Fruit fly (Drosophila melanogaster) Kc167 (cell line): Measurements from ENCODE around the gene CG31948.

Source experiments
- Myc ChIP-seq: fragments of >200 bp; optimal IDR thresholded peaks from 2 replicates; lab custom pipeline; 2017; ENCODE audit warnings: missing external identifiers
- Sin3A ChIP-seq: fragments of >200 bp; optimal IDR thresholded peaks from 2 replicates; lab custom pipeline; 2018; ENCODE audit warnings: missing external identifiers
- h ChIP-seq: fragments of >200 bp; optimal IDR thresholded peaks from 3 replicates; lab custom pipeline; 2018; ENCODE audit warnings: missing external identifiers
- insv ChIP-seq: fragments of >200 bp; optimal IDR thresholded peaks from 3 replicates; lab custom pipeline; 2018; ENCODE audit warnings: missing external identifiers
- psq ChIP-seq: fragments of >200 bp; optimal IDR thresholded peaks from 2 replicates; lab custom pipeline; 2017; ENCODE audit warnings: missing external identifiers
- ttk ChIP-seq: sonication (Bioruptor generic); optimal IDR thresholded peaks from 2 replicates; lab custom pipeline; 2017; ENCODE audit warnings: missing external identifiers

The CG31948 gene

DNA sequence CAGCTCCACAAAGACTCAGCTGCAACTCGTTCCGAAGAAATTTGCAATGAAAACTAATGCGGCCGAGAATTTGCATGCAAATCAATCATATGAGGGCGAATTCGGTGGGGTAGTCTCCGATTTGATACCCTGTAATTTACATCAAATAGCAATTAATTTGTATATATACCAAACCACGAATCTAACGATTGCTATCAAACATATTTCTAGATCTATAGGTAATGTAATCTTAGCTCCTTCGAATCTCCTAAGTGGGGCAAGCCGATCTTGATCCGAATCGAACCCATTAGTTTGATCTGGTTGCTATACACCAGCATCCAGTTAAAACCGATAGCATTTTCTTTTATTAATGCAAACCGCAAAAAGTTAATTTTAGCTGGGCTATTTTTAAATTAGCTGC, 17.7 kb upstream of the CG31948 start:
- TF ChIP-seq insv (lab: Kevin White, UChicago) (no peak), Myc (no peak), Sin3A (lab: Kevin White, UChicago) (no peak), psq (lab: Kevin White, UChicago) (no peak), ttk (no peak), h (no peak)

DNA sequence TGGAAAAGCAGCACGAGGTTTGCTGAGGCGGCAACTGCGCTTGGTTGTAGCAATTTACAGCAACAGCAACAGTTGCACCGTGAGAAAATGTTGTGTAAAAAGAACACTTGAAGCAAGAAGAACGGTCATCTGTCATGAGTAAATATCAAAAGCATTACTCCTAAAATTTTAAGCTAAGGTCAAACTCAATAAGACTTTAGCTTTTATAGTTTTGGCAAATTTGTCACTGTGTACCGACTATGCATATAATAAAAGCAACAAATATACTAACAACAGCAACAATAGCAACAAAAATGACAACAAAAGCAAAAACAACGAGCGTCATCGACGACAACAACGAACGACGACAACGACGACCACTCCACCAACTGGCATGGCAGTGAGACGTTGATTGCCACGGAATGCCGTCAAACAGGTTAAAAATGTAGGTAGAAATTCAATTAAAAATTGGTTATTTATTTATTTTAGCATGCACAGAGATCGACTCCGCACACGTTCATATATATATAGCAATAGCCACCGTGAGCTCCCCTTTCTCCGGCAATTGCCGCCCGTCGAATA, 17.1 kb upstream of the CG31948 start:
- TF ChIP-seq ttk (no peak), Sin3A (lab: Kevin White, UChicago) (no peak), psq (lab: Kevin White, UChicago) (no peak), h (no peak), insv (lab: Kevin White, UChicago) (no peak), Myc (no peak)

DNA sequence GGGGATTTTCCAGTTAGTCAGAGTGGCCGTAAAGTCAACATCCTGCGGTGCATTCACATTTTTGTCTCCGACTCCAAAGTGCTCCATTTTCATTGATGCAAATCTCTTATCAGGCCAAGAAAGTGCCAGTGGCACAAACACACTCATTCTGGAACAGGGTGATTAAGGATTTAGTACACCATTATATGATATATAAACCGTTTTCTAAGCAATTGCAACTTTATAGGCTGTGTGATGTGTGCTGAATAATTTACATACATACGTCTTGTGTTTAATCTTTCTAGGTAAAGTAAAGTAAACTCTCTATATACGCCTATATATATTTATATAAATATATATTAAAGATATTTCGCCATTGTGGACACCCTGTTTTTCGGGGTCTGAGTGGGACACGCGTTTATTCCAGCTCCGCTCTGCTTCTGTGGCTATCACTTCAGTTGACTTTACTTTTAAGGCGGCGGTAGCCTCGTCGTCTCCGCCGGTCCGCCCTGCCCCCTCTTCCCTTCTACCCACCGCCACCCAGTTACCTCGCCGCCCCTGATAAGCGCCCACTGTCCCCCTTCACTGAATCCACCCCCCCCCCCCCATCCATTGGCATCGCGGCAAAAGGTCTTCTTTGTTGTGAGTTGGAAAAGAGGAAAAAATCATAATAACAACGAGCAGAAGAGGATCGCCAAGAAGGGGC, 16.4 kb upstream of the CG31948 start:
- no peak for TF ChIP-seq psq (lab: Kevin White, UChicago)

DNA sequence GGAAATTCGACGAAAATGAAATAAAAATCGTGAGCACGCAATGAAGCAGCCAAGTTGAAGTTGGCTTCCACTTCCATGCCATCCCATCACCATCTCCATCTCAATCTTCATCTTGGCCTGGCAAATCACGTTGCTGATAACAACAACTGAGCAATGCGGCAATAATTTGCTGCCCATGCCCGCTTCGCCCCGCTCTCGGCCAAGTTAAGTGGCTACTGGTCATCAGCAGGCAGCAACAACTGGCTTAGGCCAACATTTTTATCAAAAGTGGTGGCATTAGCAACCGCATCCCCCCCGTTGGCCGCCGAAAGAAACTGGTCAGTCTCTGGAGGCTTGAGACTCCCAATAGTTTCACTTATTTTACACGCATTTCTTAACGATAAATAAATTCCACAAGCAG, 13.7 kb upstream of the CG31948 start:
- no peak for TF ChIP-seq h

DNA sequence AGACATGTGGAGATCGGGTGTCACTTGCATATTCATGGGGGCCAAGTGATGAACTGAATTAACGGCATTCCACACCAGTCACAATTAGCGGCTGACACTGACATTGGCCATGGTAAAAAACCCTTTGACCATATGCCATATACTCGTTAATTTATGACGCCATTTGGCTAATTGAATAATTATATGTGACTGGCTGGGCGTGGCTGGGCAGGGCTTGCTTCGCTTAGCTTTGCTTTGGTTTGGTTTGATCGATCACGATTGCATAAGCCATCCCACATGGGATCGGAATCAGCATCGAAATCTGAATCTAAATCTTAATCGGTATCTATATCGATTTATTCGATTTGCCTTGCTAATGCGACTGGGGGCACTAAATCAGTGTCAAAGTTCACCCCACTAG, 13.1 kb upstream of the CG31948 start:
- TF ChIP-seq ttk (no peak), Sin3A (lab: Kevin White, UChicago) (no peak)

DNA sequence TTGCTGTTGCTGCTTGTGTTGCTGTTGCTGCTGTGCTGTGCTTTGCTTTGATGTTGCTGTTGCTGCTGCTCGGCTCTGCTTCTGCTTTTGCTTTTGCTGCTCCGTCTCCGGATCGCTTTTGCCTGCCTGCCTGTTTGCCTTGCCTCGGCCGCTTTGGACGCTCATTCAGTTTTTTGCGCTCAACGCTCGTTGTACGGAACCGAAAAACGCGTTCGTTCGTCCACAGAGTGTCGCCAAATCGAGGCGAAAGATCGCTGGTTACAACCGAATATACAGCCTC, 11.6 kb upstream of the CG31948 start, which contains the start of gene dpp:
Gene dpp, plus strand, starts transcription at position 164 of the 280 bp plus-strand sequence.
- TF ChIP-seq Myc (no peak), Sin3A (lab: Kevin White, UChicago) (no peak), insv (lab: Kevin White, UChicago) (no peak), psq (lab: Kevin White, UChicago) (no peak), h (no peak), ttk (no peak)

DNA sequence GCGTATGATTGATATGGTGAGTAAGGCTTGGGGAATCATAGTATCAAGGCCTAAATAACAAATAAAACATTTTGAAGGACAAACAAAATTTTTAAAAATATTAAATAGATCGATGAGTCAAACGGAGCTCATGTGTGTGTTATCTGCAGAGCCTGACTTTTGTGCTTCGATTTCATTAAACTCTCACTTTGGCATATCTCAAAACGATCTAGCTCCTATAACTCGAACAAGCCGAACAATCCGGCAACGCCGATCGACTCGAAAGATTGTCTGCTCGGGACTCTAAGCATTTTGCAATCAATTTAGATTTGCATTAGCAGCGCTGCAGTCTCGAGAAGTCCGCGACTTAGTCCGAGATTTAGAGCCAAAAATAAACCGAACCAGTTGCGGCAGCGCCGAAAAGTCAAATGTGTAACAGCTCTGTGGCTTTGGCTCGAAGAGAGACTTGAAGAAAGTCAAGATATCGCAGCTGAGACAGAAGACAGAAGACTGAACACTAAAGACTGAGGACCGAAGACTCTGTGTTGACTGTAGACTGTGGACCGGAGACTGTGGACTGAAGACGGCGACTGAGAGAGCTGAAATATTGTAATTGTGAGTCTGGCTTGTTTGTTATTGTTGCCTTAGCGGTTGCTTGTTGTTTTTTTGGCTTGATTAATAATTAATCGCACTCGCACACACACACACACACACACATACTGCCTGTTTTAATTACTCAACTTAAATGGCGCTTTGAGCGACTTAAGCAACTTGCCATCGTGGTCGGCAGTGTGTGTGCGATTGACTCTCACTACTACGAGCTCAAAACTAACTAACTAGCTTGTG, 11.1 kb upstream of the CG31948 start:
- TF ChIP-seq Sin3A (lab: Kevin White, UChicago) (no peak), Myc (no peak), insv (lab: Kevin White, UChicago) (no peak), ttk (no peak), h (no peak), psq (lab: Kevin White, UChicago) (no peak)

DNA sequence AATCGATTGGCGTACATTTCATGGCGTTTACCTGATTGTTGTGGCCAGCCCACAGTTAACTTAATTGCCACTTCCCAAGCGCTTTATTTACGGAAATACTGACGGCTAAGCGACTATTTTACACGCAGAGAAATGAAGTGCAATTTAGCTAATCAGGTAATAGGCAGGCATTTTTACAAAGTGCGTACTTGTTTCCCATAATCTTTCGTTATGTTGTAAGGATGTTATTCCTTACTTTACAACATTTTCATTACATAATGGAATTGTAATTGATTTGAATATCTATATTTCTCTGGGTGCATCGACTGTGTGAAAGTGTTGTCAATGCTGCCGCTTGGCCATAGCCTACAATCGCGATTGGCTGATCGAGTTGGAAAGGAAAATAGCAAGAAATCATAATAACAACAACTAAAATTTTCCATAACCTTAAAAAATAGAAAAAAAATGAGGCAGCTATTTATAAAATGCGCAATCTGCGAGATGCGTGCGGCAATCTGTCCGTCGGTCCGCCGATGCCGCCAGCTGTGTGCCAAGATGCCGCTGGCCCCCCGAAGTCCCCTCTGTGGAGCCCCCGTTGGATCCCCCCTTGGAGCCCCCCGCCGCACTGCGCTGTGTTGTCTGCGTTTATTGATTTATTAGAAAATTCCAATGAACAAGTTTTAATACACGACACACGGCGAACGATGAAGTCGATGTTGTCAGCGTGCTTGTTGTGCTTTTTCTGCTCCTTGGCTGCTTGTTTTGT, 10.1 kb upstream of the CG31948 start:
- no peak for TF ChIP-seq psq (lab: Kevin White, UChicago)
- TF ChIP-seq Sin3A (lab: Kevin White, UChicago): no peak
- no peak for TF ChIP-seq h
- no peak for TF ChIP-seq ttk
- TF ChIP-seq insv (lab: Kevin White, UChicago): no peak
- TF ChIP-seq Myc: no peak

DNA sequence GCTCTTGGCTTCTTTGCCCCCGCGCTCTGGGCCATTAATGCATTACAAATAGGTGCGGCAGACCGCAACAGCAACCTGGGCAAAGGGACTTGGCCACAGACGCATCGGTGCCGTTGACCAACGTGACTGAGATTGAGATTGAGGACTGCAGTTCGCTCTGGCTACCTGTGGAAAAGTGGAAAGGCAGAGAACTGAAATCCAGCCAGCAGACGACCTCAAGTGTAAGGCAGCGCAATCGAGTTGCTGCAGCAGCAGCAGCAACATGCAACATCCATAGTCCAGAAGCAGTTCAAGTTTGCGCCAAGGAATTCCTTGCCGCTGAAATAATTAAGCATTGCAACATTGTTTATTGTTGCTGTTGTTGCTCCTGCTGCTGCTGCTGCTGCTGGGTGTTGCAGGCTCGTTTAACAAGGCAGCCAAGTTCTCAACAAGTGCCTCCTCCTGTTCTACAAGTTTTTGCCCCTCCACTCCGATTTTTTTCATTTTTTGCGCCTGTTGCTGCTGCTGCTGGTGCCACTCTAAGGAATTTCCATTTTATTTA, 9.2 kb upstream of the CG31948 start:
- TF ChIP-seq Myc (no peak), ttk (no peak), Sin3A (lab: Kevin White, UChicago) (no peak), psq (lab: Kevin White, UChicago) (no peak), insv (lab: Kevin White, UChicago) (no peak), h (no peak)

DNA sequence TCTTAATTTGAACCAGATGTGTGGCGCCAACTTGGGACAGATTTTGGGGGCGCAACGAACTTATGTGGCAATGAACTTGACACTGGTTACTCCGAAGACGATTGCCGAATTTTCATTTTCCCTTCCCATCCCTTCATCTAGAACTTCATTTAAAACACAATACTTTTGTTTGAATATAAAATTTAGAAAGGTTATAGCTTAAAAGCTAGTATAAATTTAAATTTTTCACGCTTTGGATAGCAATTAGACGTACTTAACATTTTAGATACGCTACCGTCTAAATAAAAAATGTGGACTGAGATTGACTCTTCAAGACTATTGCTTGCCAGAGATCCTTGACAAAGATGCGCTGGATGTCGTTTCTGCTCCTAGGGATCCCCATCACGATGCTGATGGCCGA, 8.0 kb upstream of the CG31948 start, which contains the start of gene CG44139:
Gene CG44139, plus strand, starts transcription at position 301 of the 400 bp plus-strand sequence.
- no peak for TF ChIP-seq insv (lab: Kevin White, UChicago)
- no peak for TF ChIP-seq Myc
- TF ChIP-seq ttk: no peak
- TF ChIP-seq Sin3A (lab: Kevin White, UChicago): no peak
- TF ChIP-seq h: no peak

DNA sequence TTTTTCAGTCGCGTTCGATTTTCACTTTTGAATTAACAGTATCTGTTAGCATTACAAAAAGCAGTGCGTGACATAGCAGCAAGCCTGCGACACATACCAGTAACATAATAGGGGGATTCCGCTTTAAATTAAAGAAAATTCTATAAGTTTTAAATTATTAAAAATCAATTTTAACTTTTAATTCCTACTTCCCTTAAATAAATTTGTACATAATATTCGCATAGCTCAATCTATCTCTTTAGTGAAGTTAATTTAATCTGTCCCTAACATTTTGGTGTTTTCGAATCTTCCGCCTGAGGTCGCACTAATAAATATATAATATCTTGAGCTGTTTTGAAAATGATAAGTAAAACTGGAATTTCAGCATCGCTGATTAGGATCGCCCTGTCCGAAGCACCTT, 4.0 kb upstream of the CG31948 start, which contains the start of gene CG9886:
Gene CG9886, plus strand, starts transcription at position 341 of the 400 bp plus-strand sequence.
- TF ChIP-seq h (no peak), insv (lab: Kevin White, UChicago) (no peak), Myc (no peak), ttk (no peak), psq (lab: Kevin White, UChicago) (no peak), Sin3A (lab: Kevin White, UChicago) (no peak)

DNA sequence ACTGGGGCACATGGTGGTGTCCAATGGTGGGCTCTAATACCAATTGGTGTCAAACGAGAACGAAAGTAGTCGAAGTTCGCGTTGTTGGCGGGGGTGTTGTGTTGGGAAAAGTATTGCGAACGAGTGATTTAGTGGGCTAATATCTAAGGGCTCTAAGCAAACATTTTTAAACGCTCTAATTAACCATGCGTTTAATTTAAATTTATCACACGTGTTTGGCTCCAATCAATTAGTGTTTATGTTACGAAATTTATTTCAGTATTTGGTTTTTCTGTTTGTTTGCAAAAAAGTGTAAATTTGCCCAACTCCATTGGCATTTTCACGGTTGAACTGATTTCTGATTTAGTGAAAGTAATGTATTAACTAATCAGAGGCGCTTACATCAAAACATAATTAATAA, 3.4 kb upstream of the CG31948 start, which contains the start of gene CG34447:
Gene CG34447, minus strand, starts transcription at position 101 of the 400 bp plus-strand sequence.
- TF ChIP-seq Myc (no peak), insv (lab: Kevin White, UChicago) (no peak), ttk (no peak), psq (lab: Kevin White, UChicago) (no peak), Sin3A (lab: Kevin White, UChicago) (no peak), h (no peak)
